Fruit fly (Drosophila melanogaster): ENCODE data around the gene CG5860.
A peak's percentile ranks its signal among the peaks of the same experiment; 100 is the strongest.

The CG5860 gene

dm6 chr3R:17402434-17402833 is 7.0 kb upstream of the CG5860 start, which contains the start of gene Sur-8 (continued):
- TF ChIP-seq grn (GFP tag; optimal IDR thresholded peaks at IDR 0.05) (peak; percentile 8), dati (GFP tag; IDR thresholded peaks at IDR 0.05) (no peak), gce (GFP tag; IDR thresholded peaks at IDR 0.05) (0 out of 3 replicates have a peak, but pooled peaks have one; percentile 15), CG11398 (GFP tag; optimal IDR thresholded peaks at IDR 0.05) (peak; percentile 34), en (GFP tag; optimal IDR thresholded peaks at IDR 0.05) (peak; percentile 33), grau (tag; optimal IDR thresholded peaks at IDR 0.05) (peak; percentile 63), CG7786 (GFP tag; optimal IDR thresholded peaks at IDR 0.05) (no peak), wor (GFP tag; IDR thresholded peaks at IDR 0.05) (peak; percentile 29), YL-1 (GFP tag; optimal IDR thresholded peaks at IDR 0.05) (peak; percentile 2), Kr (GFP tag; optimal IDR thresholded peaks at IDR 0.05) (no peak), otp (GFP tag; IDR thresholded peaks at IDR 0.05) (peak; percentile 75; the same call in 2 of the 3 replicates), CG12744 (GFP tag; optimal IDR thresholded peaks at IDR 0.05) (peak; percentile 45), gem (tag; optimal IDR thresholded peaks at IDR 0.05) (peak; percentile 56), Doc3 (GFP tag; IDR thresholded peaks at IDR 0.05; ENCODE audit: partially characterized antibody) (no peak), slbo (GFP tag; IDR thresholded peaks at IDR 0.05) (peak; percentile 87), CG9437 (GFP tag; optimal IDR thresholded peaks at IDR 0.05) (no peak), cas (GFP tag; IDR thresholded peaks at IDR 0.05) (0 out of 2 replicates have a peak, but pooled peaks have one; percentile 24), ewg (GFP tag; optimal IDR thresholded peaks at IDR 0.05) (peak; percentile 99), BEAF-32 (GFP tag; optimal IDR thresholded peaks at IDR 0.05) (peak; percentile 4), sna (GFP tag; IDR thresholded peaks at IDR 0.05; ENCODE audit: partially characterized antibody) (no peak), CG3838 (GFP tag; optimal IDR thresholded peaks at IDR 0.05) (no peak), wdn (GFP tag; IDR thresholded peaks at IDR 0.05) (no peak), Dref (GFP tag; IDR thresholded peaks at IDR 0.05) (peak; percentile 31), CG9215 (GFP tag; IDR thresholded peaks at IDR 0.05) (0 out of 2 replicates have a peak, but pooled peaks have one; percentile 21), kah (GFP tag; optimal IDR thresholded peaks at IDR 0.05) (no peak), Chrac-16 (GFP tag; optimal IDR thresholded peaks at IDR 0.05) (peak; percentile 73), salm (tag; optimal IDR thresholded peaks at IDR 0.05) (no peak), CG1233 (GFP tag; optimal IDR thresholded peaks at IDR 0.05) (peak; percentile 61), onecut (GFP tag; IDR thresholded peaks at IDR 0.05) (peak; percentile 73), ash1 (GFP tag; optimal IDR thresholded peaks at IDR 0.05) (no peak), CG15696 (tag; optimal IDR thresholded peaks at IDR 0.05) (peak; percentile 34), Bgb (GFP tag; IDR thresholded peaks at IDR 0.05; ENCODE audit: partially characterized antibody) (peak; percentile 46; the same call in 1 of the 2 replicates), CG33557 (GFP tag; optimal IDR thresholded peaks at IDR 0.05) (no peak), pzg (GFP tag; optimal IDR thresholded peaks at IDR 0.05) (peak; percentile 35), CG8388 (GFP tag; optimal IDR thresholded peaks at IDR 0.05) (peak; percentile 7), NC2β (GFP tag; optimal IDR thresholded peaks at IDR 0.05) (peak; percentile 52), CG16863 (GFP tag; optimal IDR thresholded peaks at IDR 0.05) (peak; percentile 65), Med (GFP tag) (peak; percentile 99), CG13296 (GFP tag; optimal IDR thresholded peaks at IDR 0.05) (no peak), az2 (GFP tag; optimal IDR thresholded peaks at IDR 0.05) (peak; percentile 76), CG30431 (GFP tag; optimal IDR thresholded peaks at IDR 0.05) (peak; percentile 40), CG8924 (tag; optimal IDR thresholded peaks at IDR 0.05) (no peak), CG2889 (GFP tag; IDR thresholded peaks at IDR 0.05) (no peak), CG3407 (GFP tag; optimal IDR thresholded peaks at IDR 0.05) (peak; percentile 26), row (GFP tag; IDR thresholded peaks at IDR 0.05) (0 out of 3 replicates have a peak, but pooled peaks have one; percentile 22), CG18599 (GFP tag; optimal IDR thresholded peaks at IDR 0.05) (peak; percentile 47), CTCF (GFP tag; optimal IDR thresholded peaks at IDR 0.05) (peak; percentile 98), CG12391 (tag; optimal IDR thresholded peaks at IDR 0.05) (no peak), p53 (GFP tag; optimal IDR thresholded peaks at IDR 0.05) (peak; percentile 9), CG16815 (GFP tag; optimal IDR thresholded peaks at IDR 0.05) (peak; percentile 14), vfl (GFP tag; optimal IDR thresholded peaks at IDR 0.05) (no peak)

Measured in whole organism, embryonic.